Fruit fly (Drosophila melanogaster): ENCODE measurements around the gene CG9377.

The CG9377 gene

dm6 chr2L:13394903-13395302 is 33.5 kb upstream of the CG9377 start, which contains the start of gene RpL24 (continued):
- peak; percentile 82 for TF ChIP-seq dysf (GFP tag; IDR thresholded peaks at IDR 0.05)
- TF ChIP-seq CG5245 (GFP tag; optimal IDR thresholded peaks at IDR 0.05) = peak; percentile 80
- TF ChIP-seq Oli (tag; optimal IDR thresholded peaks at IDR 0.05) = peak; percentile 71
- TF ChIP-seq wek (GFP tag; optimal IDR thresholded peaks at IDR 0.05) = peak; percentile 98
- TF ChIP-seq Dad (GFP tag; optimal IDR thresholded peaks at IDR 0.05) = peak; percentile 92
- TF ChIP-seq Mes4 (GFP tag; optimal IDR thresholded peaks at IDR 0.05) = peak; percentile 96
- peak; percentile 99 for TF ChIP-seq CG7987 (GFP tag; optimal IDR thresholded peaks at IDR 0.05)
- TF ChIP-seq CG4328 (GFP tag; optimal IDR thresholded peaks at IDR 0.05) = peak; percentile 95
- peak; percentile 80 to 91 for TF ChIP-seq chif (GFP tag; optimal IDR thresholded peaks at IDR 0.05)
- TF ChIP-seq HLH54F (GFP tag; optimal IDR thresholded peaks at IDR 0.05) = peak; percentile 83
- peak; percentile 83 for TF ChIP-seq CG33557 (GFP tag; optimal IDR thresholded peaks at IDR 0.05)
- TF ChIP-seq Atf-2 (GFP tag; optimal IDR thresholded peaks at IDR 0.05) = peak; percentile 83
- no peak for TF ChIP-seq fru (optimal IDR thresholded peaks at IDR 0.05)
- TF ChIP-seq CG1832 (GFP tag; optimal IDR thresholded peaks at IDR 0.05) = no peak
- peak; percentile 29; the same call in 1 of the 2 replicates for TF ChIP-seq Bgb (GFP tag; IDR thresholded peaks at IDR 0.05; ENCODE audit: partially characterized antibody)
- TF ChIP-seq pb (GFP tag; optimal IDR thresholded peaks at IDR 0.05) = peak; percentile 90
- peak; percentile 75 for TF ChIP-seq CG10979 (tag; optimal IDR thresholded peaks at IDR 0.05)
- TF ChIP-seq tx (GFP tag; optimal IDR thresholded peaks at IDR 0.05) = peak; percentile 57
- TF ChIP-seq pan (optimal IDR thresholded peaks at IDR 0.05) = no peak
- TF ChIP-seq pan (GFP tag; optimal IDR thresholded peaks at IDR 0.05 in 1 of 2, IDR thresholded peaks at IDR 0.05 in 1 of 2) = peak in 1 of 2 experiments; percentile 88
- peak; percentile 82 for TF ChIP-seq E2f2 (GFP tag; IDR thresholded peaks at IDR 0.05)
- no peak for TF ChIP-seq hth (optimal IDR thresholded peaks at IDR 0.05)
- TF ChIP-seq CG3281 (GFP tag; optimal IDR thresholded peaks at IDR 0.05) = peak; percentile 96
- TF ChIP-seq az2 (GFP tag; optimal IDR thresholded peaks at IDR 0.05) = peak; percentile 82
- TF ChIP-seq grau (tag; optimal IDR thresholded peaks at IDR 0.05) = peak; percentile 81
- peak; percentile 83 for TF ChIP-seq CG17361 (GFP tag; IDR thresholded peaks at IDR 0.05)
- peak; percentile 70 for TF ChIP-seq CG10321 (GFP tag; IDR thresholded peaks at IDR 0.05)
- TF ChIP-seq Awh (GFP tag; IDR thresholded peaks at IDR 0.05) = peak; percentile 91
- peak; percentile 93 for TF ChIP-seq CrebB (tag; optimal IDR thresholded peaks at IDR 0.05)
- peak; percentile 76; the same call in 1 of the 2 replicates for TF ChIP-seq Ada2b (GFP tag; IDR thresholded peaks at IDR 0.05)
- TF ChIP-seq insv (GFP tag; optimal IDR thresholded peaks at IDR 0.05) = peak in 1 of 2 experiments; percentile 80
- TF ChIP-seq Aef1 (GFP tag; IDR thresholded peaks at IDR 0.05) = peak; percentile 54; the same call in 2 of the 3 replicates
- no peak for TF ChIP-seq pros (GFP tag; optimal IDR thresholded peaks at IDR 0.05)
- no peak for TF ChIP-seq Lim3 (GFP tag; IDR thresholded peaks at IDR 0.05)
- TF ChIP-seq maf-S (GFP tag; optimal IDR thresholded peaks at IDR 0.05) = peak; percentile 90
- peak; percentile 97 for TF ChIP-seq CG6813 (GFP tag; optimal IDR thresholded peaks at IDR 0.05)
- 0 out of 3 replicates have a peak, but pooled peaks have one; percentile 29 for TF ChIP-seq CG6791 (GFP tag; IDR thresholded peaks at IDR 0.05; ENCODE audit: partially characterized antibody)
- TF ChIP-seq mam (GFP tag; optimal IDR thresholded peaks at IDR 0.05) = peak; percentile 79
- peak; percentile 85 for TF ChIP-seq CG14050 (GFP tag; IDR thresholded peaks at IDR 0.05)
- peak; percentile 29; the same call in 1 of the 2 replicates for TF ChIP-seq bbx (GFP tag; IDR thresholded peaks at IDR 0.05; ENCODE audit: partially characterized antibody)
- peak; percentile 69 for TF ChIP-seq trh (GFP tag; optimal IDR thresholded peaks at IDR 0.05)
- peak; percentile 90 for TF ChIP-seq CG6683 (GFP tag; optimal IDR thresholded peaks at IDR 0.05)
- peak; percentile 84 for TF ChIP-seq CG9817 (tag; optimal IDR thresholded peaks at IDR 0.05)
- peak; percentile 77 for TF ChIP-seq zen (tag; optimal IDR thresholded peaks at IDR 0.05)
- no peak for TF ChIP-seq yki (optimal IDR thresholded peaks at IDR 0.05)
- TF ChIP-seq peb (GFP tag; IDR thresholded peaks at IDR 0.05) = no peak
- TF ChIP-seq CG34376 (GFP tag; optimal IDR thresholded peaks at IDR 0.05) = peak; percentile 98
- TF ChIP-seq nau (GFP tag; optimal IDR thresholded peaks at IDR 0.05) = no peak
- TF ChIP-seq aop (GFP tag; IDR thresholded peaks at IDR 0.05) = peak; percentile 86
- peak; percentile 85 for TF ChIP-seq pfk (GFP tag; optimal IDR thresholded peaks at IDR 0.05)
- peak; percentile 59 for TF ChIP-seq pum (GFP tag; optimal IDR thresholded peaks at IDR 0.05)
- peak; percentile 90 for TF ChIP-seq Atf6 (GFP tag; IDR thresholded peaks at IDR 0.05)

Data from whole organism, embryonic.